Worm (Caenorhabditis elegans): Measurements from ENCODE around the gene Y56A3A.41.

Y56A3A.41 gene

DNA sequence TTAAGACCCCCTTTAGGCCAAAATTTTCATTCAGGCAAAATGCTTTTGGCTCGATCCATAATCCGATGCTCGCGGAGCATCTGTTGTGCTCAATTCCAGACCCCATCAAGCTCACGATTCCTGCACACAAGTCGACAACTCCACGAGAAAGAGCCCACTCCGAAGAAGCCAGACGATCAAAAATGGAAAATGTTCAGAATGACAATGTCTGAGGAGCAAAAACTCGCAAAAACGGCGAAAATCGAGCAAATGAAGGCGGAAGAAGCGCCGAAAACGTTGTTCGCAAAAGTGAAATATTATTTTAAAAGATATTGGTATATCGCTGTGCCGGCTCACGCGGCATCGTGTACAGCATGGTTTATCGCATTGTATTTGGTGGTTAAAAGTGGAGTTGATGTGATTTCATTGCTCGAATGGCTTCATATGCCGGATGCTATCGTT lies 28.8 kb upstream of the Y56A3A.41 start, which contains the start of gene Y56A3A.22:
TSS of gene Y56A3A.22 (plus strand) at position 35 of the 441 bp plus-strand sequence.
- no peak for TF ChIP-seq ceh-43 (GFP tag; optimal IDR thresholded peaks at IDR 0.05)
- TF ChIP-seq ham-2 (GFP tag; optimal IDR thresholded peaks at IDR 0.05) = no peak
- TF ChIP-seq drap-1 (GFP tag; optimal IDR thresholded peaks at IDR 0.05) = no peak
- TF ChIP-seq nhr-76 (tag; optimal IDR thresholded peaks at IDR 0.05) = no peak
- no peak for TF ChIP-seq snpc-4 (tag; optimal IDR thresholded peaks at IDR 0.05)
- no peak for TF ChIP-seq ceh-39 (tag; optimal IDR thresholded peaks at IDR 0.05)
- no peak for TF ChIP-seq sptf-1 (tag; optimal IDR thresholded peaks at IDR 0.05)
- TF ChIP-seq nhr-237 (tag; optimal IDR thresholded peaks at IDR 0.05) = no peak
- TF ChIP-seq ces-1 (GFP tag; optimal IDR thresholded peaks at IDR 0.05) = no peak
- no peak for TF ChIP-seq lin-32 (GFP tag; optimal IDR thresholded peaks at IDR 0.05)
- no peak for TF ChIP-seq nhr-12 (tag; optimal IDR thresholded peaks at IDR 0.05)
- TF ChIP-seq unc-120 (tag; optimal IDR thresholded peaks at IDR 0.05; ENCODE audit: poor library complexity, severe bottlenecking) = no peak
- no peak for TF ChIP-seq bed-3 (GFP tag; optimal IDR thresholded peaks at IDR 0.05)
- TF ChIP-seq M03D4.4 (tag; optimal IDR thresholded peaks at IDR 0.05) = no peak
- no peak for TF ChIP-seq flh-1 (GFP tag; optimal IDR thresholded peaks at IDR 0.05)
- no peak for TF ChIP-seq ztf-11 (tag; optimal IDR thresholded peaks at IDR 0.05)
- no peak for TF ChIP-seq sem-2 (GFP tag; optimal IDR thresholded peaks at IDR 0.05)
- TF ChIP-seq elt-1 (tag; optimal IDR thresholded peaks at IDR 0.05; ENCODE audit: borderline replicate concordance, insufficient read depth) = no peak
- TF ChIP-seq lsy-2 (tag; optimal IDR thresholded peaks at IDR 0.05) = no peak
- no peak for TF ChIP-seq mab-5 (tag; optimal IDR thresholded peaks at IDR 0.05)

- no peak for TF ChIP-seq elt-3 (tag; optimal IDR thresholded peaks at IDR 0.05)
- TF ChIP-seq ceh-39 (tag; optimal IDR thresholded peaks at IDR 0.05) = peak; percentile 27
- no peak for TF ChIP-seq nhr-76 (tag; optimal IDR thresholded peaks at IDR 0.05)
- no peak for TF ChIP-seq M03D4.4 (tag; optimal IDR thresholded peaks at IDR 0.05)
- peak; percentile 37 for TF ChIP-seq ces-1 (GFP tag; optimal IDR thresholded peaks at IDR 0.05)
- TF ChIP-seq drap-1 (GFP tag; optimal IDR thresholded peaks at IDR 0.05) = no peak
- no peak for TF ChIP-seq ceh-83 (GFP tag; optimal IDR thresholded peaks at IDR 0.05)
- TF ChIP-seq lin-13 (tag; optimal IDR thresholded peaks at IDR 0.05) = peak; percentile 33
- no peak for TF ChIP-seq nhr-2 (tag; optimal IDR thresholded peaks at IDR 0.05)
- TF ChIP-seq blmp-1 (tag; optimal IDR thresholded peaks at IDR 0.05) = peak; percentile 30
- TF ChIP-seq hlh-1 (tag; optimal IDR thresholded peaks at IDR 0.05) = peak; percentile 13
- TF ChIP-seq nhr-12 (tag; optimal IDR thresholded peaks at IDR 0.05) = no peak
- TF ChIP-seq bed-3 (GFP tag; optimal IDR thresholded peaks at IDR 0.05) = no peak
- TF ChIP-seq tbx-8 (GFP tag; optimal IDR thresholded peaks at IDR 0.05) = no peak
- no peak for TF ChIP-seq ham-2 (GFP tag; optimal IDR thresholded peaks at IDR 0.05)
- TF ChIP-seq nhr-28 (tag; optimal IDR thresholded peaks at IDR 0.05) = no peak
- TF ChIP-seq sem-2 (GFP tag; optimal IDR thresholded peaks at IDR 0.05) = no peak
- TF ChIP-seq mab-5 (tag; optimal IDR thresholded peaks at IDR 0.05) = no peak
- no peak for TF ChIP-seq zip-8 (tag; optimal IDR thresholded peaks at IDR 0.05)
- no peak for TF ChIP-seq cnd-1 (tag; optimal IDR thresholded peaks at IDR 0.05)
- TF ChIP-seq lin-32 (GFP tag; optimal IDR thresholded peaks at IDR 0.05) = no peak
- no peak for TF ChIP-seq unc-62 (GFP tag; optimal IDR thresholded peaks at IDR 0.05)
- TF ChIP-seq mep-1 (tag; optimal IDR thresholded peaks at IDR 0.05) = peak; percentile 36
- TF ChIP-seq ceh-43 (GFP tag; optimal IDR thresholded peaks at IDR 0.05) = no peak
- no peak for TF ChIP-seq unc-39 (tag; optimal IDR thresholded peaks at IDR 0.05)
- peak; percentile 30 for TF ChIP-seq lsy-2 (tag; optimal IDR thresholded peaks at IDR 0.05)
- TF ChIP-seq snpc-4 (tag; optimal IDR thresholded peaks at IDR 0.05) = no peak
- no peak for TF ChIP-seq elt-1 (tag; optimal IDR thresholded peaks at IDR 0.05; ENCODE audit: borderline replicate concordance, insufficient read depth)
- peak; percentile 29 for TF ChIP-seq pha-4 (tag; optimal IDR thresholded peaks at IDR 0.05)
- no peak for TF ChIP-seq ztf-11 (tag; optimal IDR thresholded peaks at IDR 0.05)
- TF ChIP-seq unc-120 (tag; optimal IDR thresholded peaks at IDR 0.05; ENCODE audit: poor library complexity, severe bottlenecking) = peak; percentile 36
- TF ChIP-seq mls-2 (tag; optimal IDR thresholded peaks at IDR 0.05) = no peak
- no peak for TF ChIP-seq flh-1 (GFP tag; optimal IDR thresholded peaks at IDR 0.05)
- no peak for TF ChIP-seq nhr-237 (tag; optimal IDR thresholded peaks at IDR 0.05)
- TF ChIP-seq sptf-1 (tag; optimal IDR thresholded peaks at IDR 0.05) = no peak
Observed at ce11 chrIII:11920187-11920785, 27.4 kb upstream of the Y56A3A.41 start, which contains the start of the genes ccf-1 and trap-4. Gene ccf-1, minus strand, starts transcription at chrIII:11920237. Gene trap-4, plus strand, starts transcription at chrIII:11920735.

DNA sequence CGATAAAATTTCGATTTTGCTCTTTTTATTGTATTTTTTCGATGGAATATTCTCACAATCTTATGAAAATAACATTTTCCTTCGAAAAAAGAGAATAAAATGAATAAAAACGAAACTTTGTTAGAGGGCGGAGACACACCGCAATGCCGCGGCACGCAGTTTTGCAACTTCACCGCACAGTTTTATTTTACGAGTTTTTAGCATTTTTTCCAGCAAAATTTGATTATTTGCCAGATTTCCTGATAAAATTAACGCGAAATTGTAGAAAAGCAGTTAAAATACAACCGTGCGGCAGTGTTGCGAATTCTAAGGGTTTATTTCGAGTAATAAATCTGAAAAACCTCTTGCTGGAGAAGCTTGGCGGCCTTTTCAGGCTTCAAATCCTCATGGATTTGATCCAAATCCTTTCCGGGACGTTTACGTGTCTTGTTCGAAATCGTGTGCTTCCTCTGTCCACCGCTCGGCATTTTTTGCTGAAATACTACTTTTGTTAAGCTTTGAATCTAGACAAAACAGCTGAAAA lies 25.5 kb upstream of the Y56A3A.41 start, which contains the start of gene znf-593:
TSS of gene znf-593 (minus strand) at position 473 of the 523 bp plus-strand sequence.
- TF ChIP-seq lin-13 (tag; optimal IDR thresholded peaks at IDR 0.05) (peak; percentile 6), elt-3 (tag; optimal IDR thresholded peaks at IDR 0.05) (no peak), ceh-83 (GFP tag; optimal IDR thresholded peaks at IDR 0.05) (peak; percentile 58), tbx-8 (GFP tag; optimal IDR thresholded peaks at IDR 0.05) (no peak), lin-32 (GFP tag; optimal IDR thresholded peaks at IDR 0.05) (no peak), sptf-1 (tag; optimal IDR thresholded peaks at IDR 0.05) (peak; percentile 56), ceh-43 (GFP tag; optimal IDR thresholded peaks at IDR 0.05) (no peak), unc-120 (tag; optimal IDR thresholded peaks at IDR 0.05; ENCODE audit: poor library complexity, severe bottlenecking) (peak; percentile 12), cnd-1 (tag; optimal IDR thresholded peaks at IDR 0.05) (peak; percentile 29), ceh-39 (tag; optimal IDR thresholded peaks at IDR 0.05) (no peak), M03D4.4 (tag; optimal IDR thresholded peaks at IDR 0.05) (peak; percentile 7)
